Fruit fly (Drosophila melanogaster): ENCODE data around the gene CG42747.

dm6 chr3L:6467691-6468329, 67.4 kb downstream of the CG42747 start:
- TF ChIP-seq CG14050 (GFP tag; IDR thresholded peaks at IDR 0.05) (no peak), bigmax (GFP tag; optimal IDR thresholded peaks at IDR 0.05) (no peak), CG10267 (tag; optimal IDR thresholded peaks at IDR 0.05) (peak; percentile 72), klu (GFP tag; IDR thresholded peaks at IDR 0.05) (peak; percentile 13; the same call in 1 of the 2 replicates)
